Worm (Caenorhabditis elegans) whole organism, midembryonic: ENCODE data around the gene sri-21.

Experiments used
- T22C8.4 ChIP-seq: fragments of 200-800 bp; sonication (Bioruptor generic); IDR thresholded peaks from 2 replicates; pipeline ENCODE4 v1.3.6; 2022; ENCODE audit warnings: missing genetic modification characterization, missing compliant biosample characterization
- cog-1 ChIP-seq: sonication (generic microtip); optimal IDR thresholded peaks from 2 replicates; lab custom pipeline; 2016; ENCODE audit warnings: missing genetic modification characterization, missing compliant biosample characterization
- flt-1 ChIP-seq: fragments of 200-800 bp; sonication (Bioruptor generic); IDR thresholded peaks from 2 replicates; pipeline ENCODE4 v1.3.6; 2022; ENCODE audit warnings: missing genetic modification characterization, missing compliant biosample characterization
- med-1 ChIP-seq: sonication (generic microtip); optimal IDR thresholded peaks from 2 replicates; lab custom pipeline; 2017; ENCODE audit warnings: missing genetic modification characterization, mild to moderate bottlenecking, missing compliant biosample characterization, antibody characterized with exemption, missing genetic modification reagents; ENCODE audit not compliant: insufficient read depth
- ztf-23 ChIP-seq: fragments of 200-800 bp; sonication (Bioruptor generic); IDR thresholded peaks from 2 replicates; pipeline ENCODE4 v1.3.6; 2022; ENCODE audit warnings: missing genetic modification reagents, missing genetic modification characterization, missing compliant biosample characterization

DNA sequence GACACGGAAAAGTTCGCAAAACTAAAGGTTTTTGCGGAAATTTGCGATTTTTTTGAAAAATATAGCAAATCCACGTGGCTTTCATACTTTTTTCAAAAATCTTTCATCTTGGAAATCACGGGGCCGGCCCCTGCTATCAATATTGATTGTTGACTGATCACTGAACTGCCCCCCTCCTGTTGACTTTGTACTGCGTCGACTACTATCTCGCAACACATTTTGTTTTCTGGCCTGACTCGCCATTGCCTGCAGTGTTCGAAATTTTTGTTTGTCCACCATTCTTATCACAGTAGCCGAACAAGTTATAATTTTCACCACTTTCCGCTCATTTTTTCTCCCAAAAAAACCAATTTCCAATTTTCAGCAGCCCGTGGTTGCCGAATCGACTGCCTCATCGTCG, 31.4 kb downstream of the sri-21 start:
- TF ChIP-seq cog-1 (tag; lab: Kevin White, UChicago) (no peak), T22C8.4 (no peak), ztf-23 (no peak), med-1 (GFP tag; lab: Kevin White, UChicago) (no peak), flt-1 (GFP tag; lab: Robert Waterston, UW) (no peak)
